Worm (Caenorhabditis elegans): ENCODE data around the gene F52H2.1.
A peak's percentile ranks its signal among the peaks of the same experiment; 100 is the strongest.

The F52H2.1 gene

DNA sequence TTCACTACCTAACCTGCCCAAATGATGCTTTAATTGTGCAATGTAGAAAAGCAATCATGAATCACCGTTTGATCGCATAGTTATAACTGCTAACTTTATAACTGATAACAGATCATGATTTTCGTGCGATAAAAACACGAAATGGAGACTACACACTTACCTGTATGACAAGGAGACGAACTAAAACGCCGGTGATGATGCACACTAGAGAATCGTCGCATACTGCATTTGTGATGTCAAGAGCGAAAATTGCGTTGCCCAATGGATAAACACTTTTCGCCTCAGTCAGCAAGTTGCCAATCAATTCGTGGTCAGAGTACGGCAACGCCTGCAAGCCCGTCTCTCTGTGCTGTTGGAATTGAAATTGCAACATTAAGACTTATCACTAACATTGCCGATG lies 3.9 kb upstream of the F52H2.1 start:
- TF ChIP-seq elt-2 (tag; optimal IDR thresholded peaks at IDR 0.05): peak; percentile 53
- TF ChIP-seq K09A11.1 (tag; optimal IDR thresholded peaks at IDR 0.05; ENCODE audit: insufficient read depth): no peak
- TF ChIP-seq ceh-48 (tag; optimal IDR thresholded peaks at IDR 0.05): no peak
- TF ChIP-seq ceh-22 (tag; optimal IDR thresholded peaks at IDR 0.05): no peak

DNA sequence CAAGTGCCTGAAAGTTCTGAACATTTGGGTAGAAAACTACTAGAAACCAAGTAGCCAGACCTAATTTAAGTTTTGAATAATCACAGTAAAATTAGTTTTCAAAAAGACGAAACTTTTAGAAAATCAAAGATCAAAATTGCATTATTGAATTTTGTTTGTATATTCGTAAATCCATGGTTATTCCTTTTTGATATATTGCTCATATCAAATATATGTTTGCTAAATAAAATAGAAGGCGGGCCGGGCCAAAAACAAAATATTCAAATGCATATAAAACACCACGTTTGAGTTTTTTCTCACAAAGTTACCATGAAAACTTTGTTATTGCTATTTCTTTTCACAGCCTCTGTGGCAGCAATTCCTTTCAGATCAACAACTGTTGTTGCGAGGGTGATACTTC lies 4.5 kb downstream of the F52H2.1 start, which contains the start of gene ttr-42:
Gene ttr-42 (plus strand): TSS at position 301 of the 400 bp plus-strand sequence.
- no peak for TF ChIP-seq unc-55 (GFP tag; optimal IDR thresholded peaks at IDR 0.05)
- TF ChIP-seq unc-3 (GFP tag; conservative IDR thresholded peaks at IDR 0.05): no peak
- TF ChIP-seq unc-3 (tag; optimal IDR thresholded peaks at IDR 0.05): no peak
- TF ChIP-seq ceh-22 (tag; optimal IDR thresholded peaks at IDR 0.05): no peak
- no peak for TF ChIP-seq dve-1 (tag; optimal IDR thresholded peaks at IDR 0.05)
- no peak for TF ChIP-seq ceh-9 (tag; optimal IDR thresholded peaks at IDR 0.05)
- no peak for TF ChIP-seq sox-4 (tag; optimal IDR thresholded peaks at IDR 0.05)
- no peak for TF ChIP-seq nfya-1 (tag; optimal IDR thresholded peaks at IDR 0.05)
- no peak for TF ChIP-seq unc-86 (tag; optimal IDR thresholded peaks at IDR 0.05)
- TF ChIP-seq pag-3 (tag; optimal IDR thresholded peaks at IDR 0.05; ENCODE audit: borderline replicate concordance): no peak
- TF ChIP-seq hlh-15 (tag; optimal IDR thresholded peaks at IDR 0.05): no peak
- TF ChIP-seq K02D7.2 (tag; optimal IDR thresholded peaks at IDR 0.05): no peak
- no peak for TF ChIP-seq ceh-6 (GFP tag; optimal IDR thresholded peaks at IDR 0.05)
- TF ChIP-seq K09A11.1 (tag; optimal IDR thresholded peaks at IDR 0.05; ENCODE audit: insufficient read depth): no peak
- no peak for TF ChIP-seq elt-2 (tag; optimal IDR thresholded peaks at IDR 0.05)
- no peak for TF ChIP-seq pqm-1 (tag; optimal IDR thresholded peaks at IDR 0.05)
- no peak for TF ChIP-seq fkh-10 (GFP tag; optimal IDR thresholded peaks at IDR 0.05)
- no peak for TF ChIP-seq ceh-31 (tag; optimal IDR thresholded peaks at IDR 0.05)
- no peak for TF ChIP-seq pax-1 (tag; optimal IDR thresholded peaks at IDR 0.05)
- no peak for TF ChIP-seq ceh-48 (tag; optimal IDR thresholded peaks at IDR 0.05)

DNA sequence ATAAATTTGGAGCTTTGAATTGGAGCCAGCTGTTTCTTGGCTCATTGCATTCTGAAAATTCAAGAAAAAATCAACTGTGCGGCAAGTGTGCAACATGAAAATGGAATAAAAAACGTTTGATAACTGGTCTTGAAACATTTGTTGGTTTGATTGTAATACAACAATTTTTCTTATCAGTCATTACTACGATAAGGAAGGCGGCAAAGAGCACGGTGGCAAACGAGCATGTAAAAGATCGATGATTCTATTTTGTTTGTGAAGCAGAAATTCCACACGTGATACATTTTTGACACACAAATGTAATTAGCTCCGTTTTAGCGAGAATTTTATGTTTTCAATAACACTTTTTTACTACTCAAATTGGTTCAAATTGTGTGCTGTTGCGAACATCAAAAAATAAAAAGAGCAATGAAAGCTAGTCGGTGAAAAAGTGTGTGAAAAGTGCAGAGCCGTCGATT lies 7.7 kb downstream of the F52H2.1 start, which contains the start of gene H01M10.1:
Gene H01M10.1 (minus strand): TSS at position 51 of the 458 bp plus-strand sequence.
- TF ChIP-seq elt-2 (tag; optimal IDR thresholded peaks at IDR 0.05) (peak; percentile 51), pag-3 (tag; optimal IDR thresholded peaks at IDR 0.05; ENCODE audit: borderline replicate concordance) (no peak)

DNA sequence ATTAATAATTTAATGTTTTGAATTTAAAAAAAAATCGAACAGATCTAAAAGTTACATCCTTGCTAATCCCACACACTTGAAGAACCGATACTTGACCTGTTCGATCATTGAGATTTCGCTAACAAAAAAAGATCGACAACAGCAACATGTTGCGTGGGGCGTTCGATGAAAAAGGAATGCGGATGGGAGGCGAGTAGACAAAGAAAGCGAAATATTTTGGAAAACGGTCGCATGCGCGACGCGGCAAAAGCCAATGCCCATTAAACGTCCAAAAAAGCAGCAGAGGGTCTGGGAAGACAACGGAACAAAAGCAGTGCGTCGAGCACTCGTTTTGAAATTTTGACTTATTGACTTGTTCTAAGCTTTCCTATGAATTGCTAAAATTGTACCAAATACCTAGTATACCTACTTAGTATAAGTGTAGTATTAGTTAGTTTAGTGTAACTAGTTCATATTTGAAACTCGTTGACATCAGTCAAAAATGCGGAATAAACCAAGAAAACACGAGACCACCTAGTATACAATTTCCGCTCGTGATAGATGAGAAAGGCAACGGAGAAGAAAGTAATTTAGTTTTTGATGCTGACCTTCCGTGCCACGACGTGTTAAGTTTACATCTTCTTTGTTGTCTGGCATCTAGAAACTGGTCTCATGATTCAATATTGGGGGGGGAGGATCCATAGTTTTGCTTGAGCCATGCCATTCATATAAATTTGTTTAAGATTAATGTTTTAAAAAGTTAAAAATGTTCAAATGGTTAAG lies 9.1 kb downstream of the F52H2.1 start:
- TF ChIP-seq pag-3 (tag; optimal IDR thresholded peaks at IDR 0.05; ENCODE audit: borderline replicate concordance): no peak
- no peak for TF ChIP-seq hlh-13 (GFP tag; optimal IDR thresholded peaks at IDR 0.05)
- no peak for TF ChIP-seq gmeb-2 (tag; optimal IDR thresholded peaks at IDR 0.05)
- TF ChIP-seq pat-9 (tag; optimal IDR thresholded peaks at IDR 0.05): no peak
- TF ChIP-seq elt-2 (tag; optimal IDR thresholded peaks at IDR 0.05): no peak
- TF ChIP-seq madf-2 (tag; optimal IDR thresholded peaks at IDR 0.05): no peak
- no peak for TF ChIP-seq zip-5 (tag; optimal IDR thresholded peaks at IDR 0.05)
- TF ChIP-seq nhr-232 (tag; optimal IDR thresholded peaks at IDR 0.05): no peak
- no peak for TF ChIP-seq che-1 (tag; optimal IDR thresholded peaks at IDR 0.05)
- no peak for TF ChIP-seq eyg-1 (tag; optimal IDR thresholded peaks at IDR 0.05)
- no peak for TF ChIP-seq sox-4 (tag; optimal IDR thresholded peaks at IDR 0.05)
- TF ChIP-seq ceh-22 (tag; optimal IDR thresholded peaks at IDR 0.05): no peak
- no peak for TF ChIP-seq fkh-6 (tag; optimal IDR thresholded peaks at IDR 0.05)
- no peak for TF ChIP-seq pha-2 (tag; optimal IDR thresholded peaks at IDR 0.05)
- TF ChIP-seq hlh-8 (tag; optimal IDR thresholded peaks at IDR 0.05): no peak
- TF ChIP-seq K02D7.2 (tag; optimal IDR thresholded peaks at IDR 0.05): no peak
- TF ChIP-seq unc-55 (GFP tag; optimal IDR thresholded peaks at IDR 0.05): no peak
- no peak for TF ChIP-seq fax-1 (tag; optimal IDR thresholded peaks at IDR 0.05)
- no peak for TF ChIP-seq ttx-3 (tag; optimal IDR thresholded peaks at IDR 0.05)
- no peak for TF ChIP-seq C08G9.2 (tag; optimal IDR thresholded peaks at IDR 0.05)
